Worm (Caenorhabditis elegans) whole organism, midembryonic: ENCODE measurements around the gene srbc-19.

Experiments used
- T22C8.4 ChIP-seq: fragments of 200-800 bp; sonication (Bioruptor generic); IDR thresholded peaks from 2 replicates; pipeline ENCODE4 v1.3.6; 2022; ENCODE audit warnings: missing genetic modification characterization, missing compliant biosample characterization
- cog-1 ChIP-seq: sonication (generic microtip); optimal IDR thresholded peaks from 2 replicates; lab custom pipeline; 2016; ENCODE audit warnings: missing genetic modification characterization, missing compliant biosample characterization
- klf-2 ChIP-seq: fragments of 200-800 bp; sonication (Bioruptor generic); conservative IDR thresholded peaks from 2 replicates; pipeline ENCODE4 v1.3.6; 2022; ENCODE audit warnings: missing genetic modification reagents, missing genetic modification characterization, missing compliant biosample characterization
- ref-1 ChIP-seq: fragments of 200-800 bp; sonication (Bioruptor generic); conservative IDR thresholded peaks from 2 replicates; pipeline ENCODE4 v1.3.6; 2022; ENCODE audit warnings: missing genetic modification reagents, missing genetic modification characterization, missing compliant biosample characterization
- tab-1 ChIP-seq: fragments of 200-800 bp; sonication (Bioruptor generic); IDR thresholded peaks from 2 replicates; pipeline ENCODE4 v1.3.6; 2022; ENCODE audit warnings: missing genetic modification characterization, missing compliant biosample characterization
- ztf-29 ChIP-seq: fragments of 200-800 bp; sonication (Bioruptor generic); IDR thresholded peaks from 2 replicates; pipeline ENCODE4 v1.3.6; 2022; ENCODE audit warnings: missing genetic modification reagents, missing genetic modification characterization, missing compliant biosample characterization

- TF ChIP-seq T22C8.4 (no peak), klf-2 (GFP tag; lab: Robert Waterston, UW) (no peak), tab-1 (no peak), ztf-29 (GFP tag; lab: Robert Waterston, UW) (no peak), ref-1 (GFP tag; lab: Robert Waterston, UW) (no peak), cog-1 (tag; lab: Kevin White, UChicago) (no peak)
Observed at ce11 chrV:2207527-2207926, 40.9 kb upstream of the srbc-19 start.
